Fruit fly (Drosophila melanogaster): ENCODE results near the gene jigr1.

Gene jigr1

dm6 chr3R:25646882-25647518 lies 9.4 kb downstream of the jigr1 start (continued):
- TF ChIP-seq dl (GFP tag; optimal IDR thresholded peaks at IDR 0.05; ENCODE audit: insufficient read depth in 1 of 2, partially characterized antibody in 2 of 2) (peak in 1 of 2 experiments; percentile 9), CG9705 (GFP tag; optimal IDR thresholded peaks at IDR 0.05) (peak; percentile 87)

- no peak for TF ChIP-seq lola (GFP tag; optimal IDR thresholded peaks at IDR 0.05)
- TF ChIP-seq Dif (GFP tag; optimal IDR thresholded peaks at IDR 0.05; ENCODE audit: partially characterized antibody): peak; percentile 34
- TF ChIP-seq N (GFP tag; optimal IDR thresholded peaks at IDR 0.05): no peak
- TF ChIP-seq h (GFP tag; optimal IDR thresholded peaks at IDR 0.05): peak; percentile 50
- TF ChIP-seq Rel (GFP tag; optimal IDR thresholded peaks at IDR 0.05): no peak
- peak; percentile 36 for TF ChIP-seq Rel (tag; optimal IDR thresholded peaks at IDR 0.05)
- TF ChIP-seq Hr83 (GFP tag; optimal IDR thresholded peaks at IDR 0.05; ENCODE audit: poor library complexity, severe bottlenecking): peak; percentile 23
- no peak for TF ChIP-seq dl (GFP tag; optimal IDR thresholded peaks at IDR 0.05; ENCODE audit: insufficient read depth in 1 of 2, partially characterized antibody in 2 of 2)
- no peak for TF ChIP-seq CG32264 (GFP tag; optimal IDR thresholded peaks at IDR 0.05)
- peak; percentile 6 for TF ChIP-seq woc (GFP tag; optimal IDR thresholded peaks at IDR 0.05)
- no peak for TF ChIP-seq Dfd (GFP tag; optimal IDR thresholded peaks at IDR 0.05)
- no peak for TF ChIP-seq sage (GFP tag; optimal IDR thresholded peaks at IDR 0.05)
- TF ChIP-seq Mio (GFP tag; optimal IDR thresholded peaks at IDR 0.05): no peak
- peak; percentile 18 for TF ChIP-seq Sp1 (GFP tag; optimal IDR thresholded peaks at IDR 0.05)
- TF ChIP-seq Myc (optimal IDR thresholded peaks at IDR 0.05): no peak
- TF ChIP-seq CG9705 (GFP tag; optimal IDR thresholded peaks at IDR 0.05): no peak
- peak; percentile 17 for TF ChIP-seq br (GFP tag; optimal IDR thresholded peaks at IDR 0.05)
- no peak for TF ChIP-seq CrebA (GFP tag; optimal IDR thresholded peaks at IDR 0.05; ENCODE audit: borderline replicate concordance)
- peak; percentile 32 for TF ChIP-seq fru (GFP tag; optimal IDR thresholded peaks at IDR 0.05)
- no peak for TF ChIP-seq brk (GFP tag; optimal IDR thresholded peaks at IDR 0.05)
- no peak for TF ChIP-seq Hr78 (GFP tag; optimal IDR thresholded peaks at IDR 0.05)
- no peak for TF ChIP-seq Abd-B (GFP tag; optimal IDR thresholded peaks at IDR 0.05)
- peak; percentile 15 for TF ChIP-seq rgr (GFP tag; optimal IDR thresholded peaks at IDR 0.05)
- TF ChIP-seq Jra (GFP tag; optimal IDR thresholded peaks at IDR 0.05): no peak
- no peak for TF ChIP-seq sv (GFP tag; optimal IDR thresholded peaks at IDR 0.05)
- no peak for TF ChIP-seq Vsx2 (GFP tag; optimal IDR thresholded peaks at IDR 0.05; ENCODE audit: partially characterized antibody)
- no peak for TF ChIP-seq foxo (GFP tag; optimal IDR thresholded peaks at IDR 0.05)
- peak; percentile 4 for TF ChIP-seq dmrt93B (GFP tag; optimal IDR thresholded peaks at IDR 0.05)
- no peak for TF ChIP-seq dsf (GFP tag; optimal IDR thresholded peaks at IDR 0.05; ENCODE audit: borderline replicate concordance)
- TF ChIP-seq pan (optimal IDR thresholded peaks at IDR 0.05): no peak
- TF ChIP-seq jim (GFP tag; optimal IDR thresholded peaks at IDR 0.05): no peak
- TF ChIP-seq tai (GFP tag; optimal IDR thresholded peaks at IDR 0.05): no peak
- TF ChIP-seq GATAd (GFP tag; optimal IDR thresholded peaks at IDR 0.05): no peak
- no peak for TF ChIP-seq HLH106 (tag; optimal IDR thresholded peaks at IDR 0.05)
- TF ChIP-seq Hnf4 (GFP tag; optimal IDR thresholded peaks at IDR 0.05): peak; percentile 33
- TF ChIP-seq usp (GFP tag; optimal IDR thresholded peaks at IDR 0.05): no peak
- peak; percentile 13 for TF ChIP-seq ey (GFP tag; optimal IDR thresholded peaks at IDR 0.05)
- no peak for TF ChIP-seq OdsH (GFP tag; optimal IDR thresholded peaks at IDR 0.05)
- TF ChIP-seq psq (GFP tag; optimal IDR thresholded peaks at IDR 0.05): no peak
Observed at dm6 chr3R:25647577-25648257, 10.1 kb downstream of the jigr1 start.

dm6 chr3R:25648258-25648606 lies 10.6 kb downstream of the jigr1 start:
- TF ChIP-seq OdsH (GFP tag; optimal IDR thresholded peaks at IDR 0.05) (peak; percentile 26), foxo (GFP tag; optimal IDR thresholded peaks at IDR 0.05) (peak in 1 of 2 experiments; percentile 20), lola (GFP tag; optimal IDR thresholded peaks at IDR 0.05) (no peak), CG32264 (GFP tag; optimal IDR thresholded peaks at IDR 0.05) (no peak), tai (GFP tag; optimal IDR thresholded peaks at IDR 0.05) (no peak), Jra (GFP tag; optimal IDR thresholded peaks at IDR 0.05) (no peak), HLH106 (tag; optimal IDR thresholded peaks at IDR 0.05) (peak; percentile 32), psq (GFP tag; optimal IDR thresholded peaks at IDR 0.05) (peak; percentile 23)
